Worm (Caenorhabditis elegans) whole organism, early embryonic: ENCODE measurements around the gene F57A10.4.

Experiments used
- B0310.2 ChIP-seq: sonication (generic microtip); optimal IDR thresholded peaks from 2 replicates; lab custom pipeline; 2016; ENCODE audit warnings: mild to moderate bottlenecking, missing genetic modification characterization, missing compliant biosample characterization
- F13C5.2 ChIP-seq: sonication (generic microtip); optimal IDR thresholded peaks from 2 replicates; lab custom pipeline; 2017; ENCODE audit warnings: mild to moderate bottlenecking, missing genetic modification characterization, inconsistent platforms, missing compliant biosample characterization
- aly-1 ChIP-seq: sonication (generic microtip); optimal IDR thresholded peaks from 2 replicates; lab custom pipeline; 2016; ENCODE audit warnings: missing genetic modification characterization, missing compliant biosample characterization
- ama-1 ChIP-seq: fragments of 150-350 bp; optimal IDR thresholded peaks from 2 replicates; lab custom pipeline; 2014
- ceh-13 ChIP-seq: fragments of 200-800 bp; sonication (Bioruptor generic); optimal IDR thresholded peaks from 2 replicates; lab custom pipeline; 2018; ENCODE audit warnings: mild to moderate bottlenecking, missing genetic modification characterization, missing compliant biosample characterization
- ceh-36 ChIP-seq: sonication (generic microtip); optimal IDR thresholded peaks from 2 replicates; lab custom pipeline; 2016; ENCODE audit warnings: missing genetic modification characterization, inconsistent platforms, missing compliant biosample characterization
- ets-7 ChIP-seq: sonication (generic microtip); optimal IDR thresholded peaks from 2 replicates; lab custom pipeline; 2016; ENCODE audit warnings: missing genotype, missing genetic modification characterization, missing compliant biosample characterization
- flt-1 ChIP-seq: fragments of 200-800 bp; sonication (Bioruptor generic); IDR thresholded peaks from 2 replicates; pipeline ENCODE4 v1.3.6; 2022; ENCODE audit warnings: missing genetic modification characterization, missing compliant biosample characterization
- hmbx-1 ChIP-seq: sonication (generic microtip); optimal IDR thresholded peaks from 2 replicates; lab custom pipeline; 2016; ENCODE audit warnings: mild to moderate bottlenecking, missing genetic modification characterization, missing compliant biosample characterization
- hmg-4 ChIP-seq: fragments of 200-800 bp; sonication (Bioruptor generic); optimal IDR thresholded peaks from 2 replicates; lab custom pipeline; 2018; ENCODE audit warnings: mild to moderate bottlenecking, missing genetic modification characterization, missing compliant biosample characterization
- hnd-1 ChIP-seq: sonication (generic microtip); optimal IDR thresholded peaks from 2 replicates; lab custom pipeline; 2016; ENCODE audit warnings: missing genetic modification characterization, missing compliant biosample characterization
- pes-1 ChIP-seq: fragments of 200-800 bp; sonication (Bioruptor generic); IDR thresholded peaks from 2 replicates; pipeline ENCODE4 v1.3.6; 2022; ENCODE audit warnings: missing genetic modification reagents, missing genetic modification characterization, missing compliant biosample characterization
- scrt-1 ChIP-seq: fragments of 200-800 bp; sonication (Bioruptor generic); IDR thresholded peaks from 2 replicates; pipeline ENCODE4 v1.3.6; 2022; ENCODE audit warnings: missing genetic modification characterization, missing compliant biosample characterization
- sea-1 ChIP-seq: fragments of 200-800 bp; sonication (Bioruptor generic); conservative IDR thresholded peaks from 2 replicates; pipeline ENCODE4 v1.3.6; 2022; ENCODE audit warnings: missing genetic modification characterization, missing compliant biosample characterization
- tbx-11 ChIP-seq: fragments of 200-800 bp; sonication (Bioruptor generic); IDR thresholded peaks from 2 replicates; pipeline ENCODE4 v1.3.6; 2022; ENCODE audit warnings: missing genetic modification characterization, missing compliant biosample characterization
- tbx-37 ChIP-seq: fragments of 200-800 bp; sonication (Bioruptor generic); conservative IDR thresholded peaks from 2 replicates; pipeline ENCODE4 v1.3.6; 2022; ENCODE audit warnings: missing genetic modification reagents, missing genetic modification characterization, missing compliant biosample characterization
- tra-4 ChIP-seq: sonication (generic microtip); optimal IDR thresholded peaks from 2 replicates; lab custom pipeline; 2017; ENCODE audit warnings: missing genetic modification characterization, missing compliant biosample characterization

The F57A10.4 gene

DNA sequence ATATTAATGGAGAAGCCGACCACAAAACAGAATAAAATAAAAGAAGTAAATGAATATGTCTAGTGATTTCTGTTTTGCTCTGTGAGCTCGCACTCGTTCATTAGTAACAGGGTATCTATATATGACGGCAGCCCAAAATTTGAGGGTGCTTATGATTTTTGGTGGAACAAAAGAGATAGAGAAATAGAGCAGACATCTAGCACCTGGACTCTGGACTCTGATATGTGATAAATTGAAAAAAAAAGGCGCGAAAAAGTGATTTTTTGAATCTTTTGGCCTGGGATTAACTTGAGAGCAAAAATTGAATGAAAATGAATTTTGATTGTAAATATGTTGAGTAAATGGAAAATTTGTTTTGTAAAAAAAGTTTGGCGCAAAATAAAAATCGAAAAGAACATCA lies 7.4 kb downstream of the F57A10.4 start, which contains the start of gene nhr-283:
Gene nhr-283, minus strand, starts transcription at position 101 of the 400 bp plus-strand sequence.
- TF ChIP-seq tbx-11 (GFP tag; lab: Robert Waterston, UW) (no peak), tbx-37 (GFP tag; lab: Robert Waterston, UW) (no peak)

DNA sequence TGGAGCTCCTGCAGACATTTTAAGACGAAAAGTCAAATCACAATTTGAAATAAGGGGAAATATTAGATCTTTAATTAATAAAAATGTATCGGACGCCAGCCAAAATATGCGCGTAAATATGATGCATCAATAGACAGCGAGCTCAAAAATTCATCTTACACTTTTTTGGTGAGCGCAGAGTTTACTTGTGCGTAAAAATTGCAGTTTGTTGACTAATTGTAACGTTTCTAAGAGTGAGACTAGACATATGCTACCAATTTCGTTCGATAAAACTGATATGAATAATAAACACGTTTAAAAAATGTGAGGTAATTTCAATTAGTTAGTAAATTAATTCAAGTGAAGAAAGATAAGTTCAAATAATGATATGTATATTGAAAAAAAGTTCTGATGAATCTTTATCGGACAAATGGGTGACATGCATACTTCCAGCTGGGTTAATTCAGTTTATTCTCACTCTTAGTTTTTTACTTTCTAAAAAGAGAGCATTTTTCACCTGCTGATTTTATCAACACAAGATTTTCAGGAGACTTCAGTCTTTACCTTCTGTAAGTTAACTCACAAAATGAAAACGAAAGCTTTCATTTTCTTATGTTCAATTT lies 10.0 kb downstream of the F57A10.4 start, which contains the start of the genes nhr-285 and irld-52:
Gene nhr-285, minus strand, starts transcription at position 101 of the 602 bp plus-strand sequence.
Gene irld-52, plus strand, starts transcription at position 552 of the 602 bp plus-strand sequence.
- TF ChIP-seq ceh-36 (no peak), tra-4 (tag; lab: Kevin White, UChicago) (no peak), F13C5.2 (tag; lab: Kevin White, UChicago) (no peak), scrt-1 (GFP tag; lab: Robert Waterston, UW) (no peak), flt-1 (no peak), pes-1 (GFP tag; lab: Robert Waterston, UW) (no peak), ets-7 (tag; lab: Kevin White, UChicago) (no peak), tbx-37 (GFP tag; lab: Robert Waterston, UW) (no peak), ama-1 (no peak), sea-1 (no peak), hmg-4 (no peak)

- TF ChIP-seq tra-4 (tag; lab: Kevin White, UChicago) (no peak), pes-1 (GFP tag; lab: Robert Waterston, UW) (no peak), B0310.2 (tag; lab: Kevin White, UChicago) (no peak), F13C5.2 (tag; lab: Kevin White, UChicago) (no peak), flt-1 (no peak), ceh-13 (GFP tag; lab: Kevin White, UChicago) (no peak), tbx-11 (GFP tag; lab: Robert Waterston, UW) (no peak), sea-1 (no peak), ceh-36 (no peak)
Observed at ce11 chrV:15781086-15781485, 11.8 kb downstream of the F57A10.4 start, which contains the start of gene T26E4.2. T26E4.2 (plus strand) TSS chrV:15781386.

DNA sequence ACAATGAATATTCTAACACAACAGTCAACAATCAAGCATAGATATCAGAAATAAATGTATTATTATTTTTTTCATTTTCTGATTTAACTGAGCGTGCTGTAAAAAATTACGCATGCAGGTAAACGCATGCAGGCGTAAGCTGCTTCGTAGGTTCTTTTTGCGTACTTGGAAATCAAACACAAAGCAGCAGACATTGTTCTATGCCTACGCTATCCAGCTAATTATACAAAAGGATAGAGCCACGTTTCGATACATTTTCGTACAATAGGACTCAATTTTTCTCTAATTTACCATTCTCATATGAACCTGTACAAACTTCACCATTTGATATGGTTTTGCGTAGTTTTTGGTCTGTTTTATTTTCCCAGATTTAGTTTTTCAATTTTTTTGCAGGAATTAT lies 13.3 kb downstream of the F57A10.4 start, which contains the start of gene T26E4.3:
Gene T26E4.3, plus strand, starts transcription at position 301 of the 400 bp plus-strand sequence.
- TF ChIP-seq ama-1 (no peak), flt-1 (no peak), hmbx-1 (tag; lab: Kevin White, UChicago) (no peak), sea-1 (no peak), pes-1 (GFP tag; lab: Robert Waterston, UW) (no peak), B0310.2 (tag; lab: Kevin White, UChicago) (no peak), ceh-36 (no peak), scrt-1 (GFP tag; lab: Robert Waterston, UW) (no peak), aly-1 (tag; lab: Kevin White, UChicago) (no peak), hmg-4 (no peak), F13C5.2 (tag; lab: Kevin White, UChicago) (no peak), ets-7 (tag; lab: Kevin White, UChicago) (no peak), ceh-13 (GFP tag; lab: Kevin White, UChicago) (no peak), hnd-1 (tag; lab: Kevin White, UChicago) (no peak), tbx-11 (GFP tag; lab: Robert Waterston, UW) (no peak), tra-4 (tag; lab: Kevin White, UChicago) (no peak), tbx-37 (GFP tag; lab: Robert Waterston, UW) (no peak)

ce11 chrV:15792409-15792808 lies 23.2 kb downstream of the F57A10.4 start, which contains the start of gene T26E4.4:
T26E4.4 (minus strand) TSS chrV:15792509.
- no peak for TF ChIP-seq hmg-4
- no peak for TF ChIP-seq tbx-37 (GFP tag; lab: Robert Waterston, UW)
- TF ChIP-seq ceh-36, result no peak
- TF ChIP-seq aly-1 (tag; lab: Kevin White, UChicago), result no peak
- no peak for TF ChIP-seq hnd-1 (tag; lab: Kevin White, UChicago)
- TF ChIP-seq pes-1 (GFP tag; lab: Robert Waterston, UW), result no peak
- no peak for TF ChIP-seq flt-1
- TF ChIP-seq scrt-1 (GFP tag; lab: Robert Waterston, UW), result no peak
- no peak for TF ChIP-seq sea-1
- no peak for TF ChIP-seq ets-7 (tag; lab: Kevin White, UChicago)
- no peak for TF ChIP-seq hmbx-1 (tag; lab: Kevin White, UChicago)
- TF ChIP-seq tbx-11 (GFP tag; lab: Robert Waterston, UW), result no peak
- no peak for TF ChIP-seq B0310.2 (tag; lab: Kevin White, UChicago)
- TF ChIP-seq ceh-13 (GFP tag; lab: Kevin White, UChicago), result no peak
- TF ChIP-seq F13C5.2 (tag; lab: Kevin White, UChicago), result no peak
- no peak for TF ChIP-seq tra-4 (tag; lab: Kevin White, UChicago)
- TF ChIP-seq ama-1, result no peak

- TF ChIP-seq hmbx-1 (tag; lab: Kevin White, UChicago) (no peak), ceh-13 (GFP tag; lab: Kevin White, UChicago) (no peak), ama-1 (no peak), tbx-37 (GFP tag; lab: Robert Waterston, UW) (no peak), pes-1 (GFP tag; lab: Robert Waterston, UW) (no peak), hnd-1 (tag; lab: Kevin White, UChicago) (no peak), tra-4 (tag; lab: Kevin White, UChicago) (no peak), F13C5.2 (tag; lab: Kevin White, UChicago) (no peak), ets-7 (tag; lab: Kevin White, UChicago) (no peak), sea-1 (no peak), ceh-36 (no peak), scrt-1 (GFP tag; lab: Robert Waterston, UW) (no peak), aly-1 (tag; lab: Kevin White, UChicago) (no peak), B0310.2 (tag; lab: Kevin White, UChicago) (no peak), hmg-4 (no peak), tbx-11 (GFP tag; lab: Robert Waterston, UW) (no peak), flt-1 (no peak)
Observed at ce11 chrV:15793270-15793669, 24.0 kb downstream of the F57A10.4 start, which contains the start of gene T26E4.7. T26E4.7 (plus strand) TSS chrV:15793570.

- no peak for TF ChIP-seq tbx-11 (GFP tag; lab: Robert Waterston, UW)
- no peak for TF ChIP-seq sea-1
Observed at ce11 chrV:15796087-15796486, 26.8 kb downstream of the F57A10.4 start, which contains the start of gene nhr-223. nhr-223 (plus strand) TSS chrV:15796387.
